Worm (Caenorhabditis elegans) whole organism, L1 larva: Measurements from ENCODE around the gene rict-1.

Experiments
- F16B12.6 ChIP-seq: fragments of 150-350 bp; optimal IDR thresholded peaks from 2 replicates; lab custom pipeline; 2014; ENCODE audit warnings: missing biosample characterization, missing genetic modification characterization
- alr-1 ChIP-seq: fragments of 200-800 bp; sonication (Bioruptor generic); optimal IDR thresholded peaks from 2 replicates; lab custom pipeline; 2018; ENCODE audit warnings: borderline replicate concordance, mild to moderate bottlenecking, missing genetic modification characterization, missing compliant biosample characterization
- ama-1 ChIP-seq: fragments of 150-350 bp; optimal IDR thresholded peaks from 2 replicates; lab custom pipeline; 2014
- blmp-1 ChIP-seq: fragments of 150-350 bp; optimal IDR thresholded peaks from 2 replicates; lab custom pipeline; 2014; ENCODE audit warnings: missing biosample characterization, missing genetic modification characterization
- ceh-90 ChIP-seq: sonication (generic microtip); optimal IDR thresholded peaks from 2 replicates; lab custom pipeline; 2016; ENCODE audit warnings: missing genetic modification characterization, missing compliant biosample characterization
- ces-1 ChIP-seq: fragments of 150-350 bp; optimal IDR thresholded peaks from 2 replicates; lab custom pipeline; 2014; ENCODE audit warnings: missing biosample characterization, missing genetic modification reagents, missing genetic modification characterization
- dpl-1 ChIP-seq, 3 experiments: fragments of 150-350 bp in 2 of 3; sonication (generic microtip) in 1 of 3; optimal IDR thresholded peaks; 2 replicates each; lab custom pipeline; 2014 to 2017; ENCODE audit warnings: missing biosample characterization in 3 of 3, missing genetic modification characterization in 3 of 3, missing genetic modification reagents in 3 of 3
- efl-1 ChIP-seq, 4 experiments: fragments of 150-350 bp; optimal IDR thresholded peaks in 3 of 4; peaks in 1 of 4; 1 replicate in 1 of 4; 2 replicates in 3 of 4; lab custom pipeline; 2014; ENCODE audit warnings: missing biosample characterization in 2 of 4, missing genetic modification characterization in 2 of 4, missing genetic modification reagents in 2 of 4
- efl-3 ChIP-seq: fragments of 200-800 bp; sonication (Bioruptor generic); optimal IDR thresholded peaks from 2 replicates; lab custom pipeline; 2018; ENCODE audit warnings: mild to moderate bottlenecking, missing genetic modification characterization, missing compliant biosample characterization
- egl-13 ChIP-seq: sonication (generic microtip); optimal IDR thresholded peaks from 2 replicates; lab custom pipeline; 2016; ENCODE audit warnings: missing genotype, missing genetic modification reagents, missing genetic modification characterization, missing compliant biosample characterization
- elt-2 ChIP-seq: sonication (generic microtip); optimal IDR thresholded peaks from 2 replicates; lab custom pipeline; 2016; ENCODE audit warnings: missing genetic modification characterization, mild to moderate bottlenecking, inconsistent platforms, missing compliant biosample characterization, missing genetic modification reagents
- elt-3 ChIP-seq, 6 experiments: fragments of 150-350 bp in 1 of 6; sonication (generic microtip); optimal IDR thresholded peaks; 2 replicates each; lab custom pipeline; 2017 to 2018; ENCODE audit warnings: missing biosample characterization in 6 of 6, missing genetic modification characterization in 6 of 6, inconsistent platforms in 1 of 6
- fkh-10 ChIP-seq: sonication (generic microtip); optimal IDR thresholded peaks from 2 replicates; lab custom pipeline; 2017; ENCODE audit warnings: missing biosample characterization, missing genetic modification reagents, missing genetic modification characterization
- fkh-4 ChIP-seq: sonication (generic microtip); optimal IDR thresholded peaks from 2 replicates; lab custom pipeline; 2016; ENCODE audit warnings: missing compliant biosample characterization, missing genetic modification characterization, borderline replicate concordance
- fkh-8 ChIP-seq: sonication (generic microtip); optimal IDR thresholded peaks from 2 replicates; lab custom pipeline; 2016; ENCODE audit warnings: mild to moderate bottlenecking, missing genetic modification characterization, missing compliant biosample characterization
- fos-1 ChIP-seq: fragments of 150-350 bp; optimal IDR thresholded peaks from 2 replicates; lab custom pipeline; 2014; ENCODE audit warnings: missing biosample characterization, missing genetic modification characterization
- grh-1 ChIP-seq: fragments of 200-800 bp; sonication (Bioruptor generic); IDR thresholded peaks from 2 replicates; pipeline ENCODE4 v1.3.6; 2022; ENCODE audit warnings: missing genetic modification reagents, missing genetic modification characterization, missing compliant biosample characterization
- hpl-2 ChIP-seq: fragments of 150-350 bp; optimal IDR thresholded peaks from 2 replicates; lab custom pipeline; 2014; ENCODE audit warnings: missing biosample characterization, missing genetic modification reagents, missing genetic modification characterization
- jun-1 ChIP-seq: fragments of 150-350 bp; optimal IDR thresholded peaks from 2 replicates; lab custom pipeline; 2014; ENCODE audit warnings: missing biosample characterization, missing genetic modification reagents, missing genetic modification characterization
- lin-13 ChIP-seq: fragments of 150-350 bp; optimal IDR thresholded peaks from 2 replicates; lab custom pipeline; 2014; ENCODE audit warnings: missing biosample characterization, missing genetic modification reagents, missing genetic modification characterization
- lin-14 ChIP-seq: fragments of 200-800 bp; sonication (Bioruptor generic); optimal IDR thresholded peaks from 2 replicates; lab custom pipeline; 2018; ENCODE audit warnings: mild to moderate bottlenecking, missing genetic modification characterization, moderate library complexity, missing compliant biosample characterization
- lir-3 ChIP-seq: sonication (generic microtip); optimal IDR thresholded peaks from 2 replicates; lab custom pipeline; 2016; ENCODE audit warnings: mild to moderate bottlenecking, missing genetic modification characterization, moderate library complexity, missing compliant biosample characterization; ENCODE audit not compliant: poor library complexity
- mab-9 ChIP-seq: fragments of 200-800 bp; sonication (Bioruptor generic); IDR thresholded peaks from 2 replicates; pipeline ENCODE4 v1.3.6; 2022; ENCODE audit warnings: missing genetic modification reagents, missing genetic modification characterization, missing compliant biosample characterization
- mdl-1 ChIP-seq, 2 experiments: fragments of 150-350 bp; optimal IDR thresholded peaks; 2 replicates each; lab custom pipeline; 2014 to 2017; ENCODE audit warnings: missing biosample characterization in 2 of 2, missing genetic modification characterization in 2 of 2, inconsistent platforms in 1 of 2
- mef-2 ChIP-seq: fragments of 150-350 bp; optimal IDR thresholded peaks from 2 replicates; lab custom pipeline; 2014; ENCODE audit warnings: missing biosample characterization, missing genetic modification characterization
- nhr-12 ChIP-seq: sonication (generic microtip); optimal IDR thresholded peaks from 2 replicates; lab custom pipeline; 2017; ENCODE audit warnings: missing biosample characterization, missing genetic modification characterization
- nhr-19 ChIP-seq: fragments of 200-800 bp; sonication (Bioruptor generic); conservative IDR thresholded peaks from 2 replicates; pipeline ENCODE4 v1.3.6; 2022; ENCODE audit warnings: missing genetic modification characterization, missing compliant biosample characterization
- nhr-47 ChIP-seq: sonication (generic microtip); optimal IDR thresholded peaks from 2 replicates; lab custom pipeline; 2016; ENCODE audit warnings: mild to moderate bottlenecking, missing genetic modification characterization, moderate library complexity, missing compliant biosample characterization
- nhr-71 ChIP-seq: sonication (generic microtip); optimal IDR thresholded peaks from 2 replicates; lab custom pipeline; 2016; ENCODE audit warnings: mild to moderate bottlenecking, missing genetic modification characterization, moderate library complexity, missing compliant biosample characterization
- nhr-76 ChIP-seq: sonication (generic microtip); optimal IDR thresholded peaks from 2 replicates; lab custom pipeline; 2017; ENCODE audit warnings: missing biosample characterization, missing genetic modification characterization
- nhr-85 ChIP-seq: sonication (generic microtip); peaks from one replicate; lab custom pipeline; 2016; ENCODE audit warnings: missing genetic modification characterization, inconsistent platforms, missing compliant biosample characterization
- pax-3 ChIP-seq: fragments of 200-800 bp; sonication (Bioruptor generic); optimal IDR thresholded peaks from 2 replicates; lab custom pipeline; 2018; ENCODE audit warnings: mild to moderate bottlenecking, missing genetic modification characterization, moderate library complexity, missing compliant biosample characterization
- rnt-1 ChIP-seq: sonication (generic microtip); optimal IDR thresholded peaks from 2 replicates; lab custom pipeline; 2016; ENCODE audit warnings: mild to moderate bottlenecking, missing genetic modification characterization, moderate library complexity, missing compliant biosample characterization
- skn-1 ChIP-seq: fragments of 150-350 bp; optimal IDR thresholded peaks from 2 replicates; lab custom pipeline; 2014; ENCODE audit warnings: missing biosample characterization, missing genetic modification characterization
- snpc-4 ChIP-seq: fragments of 150-350 bp; optimal IDR thresholded peaks from 2 replicates; lab custom pipeline; 2014; ENCODE audit warnings: missing biosample characterization, missing genetic modification characterization
- sup-37 ChIP-seq: fragments of 200-800 bp; sonication (Bioruptor generic); optimal IDR thresholded peaks from 2 replicates; lab custom pipeline; 2018; ENCODE audit warnings: mild to moderate bottlenecking, missing genetic modification characterization, missing compliant biosample characterization
- swsn-7 ChIP-seq: sonication (generic microtip); optimal IDR thresholded peaks from 2 replicates; lab custom pipeline; 2016; ENCODE audit warnings: missing genetic modification characterization, missing compliant biosample characterization
- tbx-2 ChIP-seq: sonication (generic microtip); optimal IDR thresholded peaks from 2 replicates; lab custom pipeline; 2016; ENCODE audit warnings: missing genetic modification characterization, missing compliant biosample characterization
- unc-130 ChIP-seq: fragments of 150-350 bp; optimal IDR thresholded peaks from 2 replicates; lab custom pipeline; 2017; ENCODE audit warnings: missing biosample characterization, missing genetic modification characterization, inconsistent platforms
- unc-86 ChIP-seq: sonication (generic microtip); optimal IDR thresholded peaks from 2 replicates; lab custom pipeline; 2016; ENCODE audit warnings: missing genetic modification characterization, missing compliant biosample characterization
- unc-98 ChIP-seq: fragments of 200-800 bp; sonication (Bioruptor generic); IDR thresholded peaks from 2 replicates; pipeline ENCODE4 v1.3.6; 2022; ENCODE audit warnings: missing genetic modification characterization, missing compliant biosample characterization
- xbp-1 ChIP-seq: sonication (generic microtip); optimal IDR thresholded peaks from 2 replicates; lab custom pipeline; 2016; ENCODE audit warnings: missing genetic modification characterization, missing compliant biosample characterization
- zag-1 ChIP-seq: fragments of 150-350 bp; optimal IDR thresholded peaks from 2 replicates; lab custom pipeline; 2014; ENCODE audit warnings: missing biosample characterization, missing genetic modification characterization
- ztf-4 ChIP-seq: fragments of 150-350 bp; optimal IDR thresholded peaks from 2 replicates; lab custom pipeline; 2014; ENCODE audit warnings: missing biosample characterization, missing genetic modification characterization

rict-1 gene

ce11 chrII:13142372-13142771 is 25.8 kb upstream of the rict-1 start:
- TF ChIP-seq swsn-7 (no peak), nhr-85 (peak; percentile 13), nhr-71 (tag; lab: Kevin White, UChicago) (no peak)

- TF ChIP-seq jun-1 (tag; lab: Kevin White, UChicago) (no peak), unc-98 (GFP tag; lab: Robert Waterston, UW) (no peak), mef-2 (tag; lab: Kevin White, UChicago) (no peak), efl-1 (optimal IDR thresholded peaks at IDR 0.05; lab: Kevin White, UChicago) (no peak), efl-1 (GFP tag; optimal IDR thresholded peaks at IDR 0.05 in 1 of 2; lab: Kevin White, UChicago) (peak in 1 of 2 experiments; percentile 13)
Measured at ce11 chrII:13139573-13139972, 23.0 kb upstream of the rict-1 start.

ce11 chrII:13130576-13130975 is 14.0 kb upstream of the rict-1 start:
- TF ChIP-seq nhr-47, result no peak
- TF ChIP-seq lin-13 (GFP tag; lab: Kevin White, UChicago), result no peak
- no peak for TF ChIP-seq snpc-4 (tag; lab: Kevin White, UChicago)
- TF ChIP-seq xbp-1 (tag; lab: Kevin White, UChicago), result no peak
- no peak for TF ChIP-seq egl-13 (tag; lab: Kevin White, UChicago)

ce11 chrII:13129602-13130001 is 13.0 kb upstream of the rict-1 start, which contains the start of gene F29C12.6:
Gene F29C12.6 (plus strand): TSS chrII:13129902.
- TF ChIP-seq ces-1 (GFP tag; lab: Kevin White, UChicago) (no peak), fkh-4 (no peak), lin-13 (GFP tag; lab: Kevin White, UChicago) (no peak), fkh-10 (GFP tag; lab: Kevin White, UChicago) (no peak), unc-86 (tag; lab: Kevin White, UChicago) (no peak), tbx-2 (tag; lab: Kevin White, UChicago) (no peak), xbp-1 (tag; lab: Kevin White, UChicago) (no peak), unc-130 (tag; lab: Kevin White, UChicago) (no peak), nhr-19 (no peak), ceh-90 (tag; lab: Kevin White, UChicago) (no peak), mdl-1 (tag; optimal IDR thresholded peaks at IDR 0.05; lab: Kevin White, UChicago) (no peak), fos-1 (tag; lab: Kevin White, UChicago) (no peak), nhr-12 (tag; lab: Kevin White, UChicago) (no peak), nhr-85 (no peak), mab-9 (GFP tag; lab: Robert Waterston, UW) (no peak), pax-3 (tag; lab: Kevin White, UChicago) (no peak), nhr-76 (tag; lab: Kevin White, UChicago) (no peak), lin-14 (no peak)

ce11 chrII:13122720-13123119 is 6.1 kb upstream of the rict-1 start, which contains the start of gene bath-45:
Gene bath-45 (plus strand): TSS chrII:13123020.
- TF ChIP-seq tbx-2 (tag; lab: Kevin White, UChicago) (no peak), skn-1 (no peak), alr-1 (tag; lab: Kevin White, UChicago) (no peak), zag-1 (no peak), elt-3 (tag; optimal IDR thresholded peaks at IDR 0.05; lab: Kevin White, UChicago) (no peak)

ce11 chrII:13117135-13117534 is 525 bp upstream of the rict-1 start, which contains the start of gene gfm-1:
Gene gfm-1 (plus strand): TSS chrII:13117483.
- TF ChIP-seq dpl-1 (GFP tag; optimal IDR thresholded peaks at IDR 0.05; lab: Kevin White, UChicago) (peak; percentile 53 to 72 (median 67)), efl-3 (GFP tag; lab: Kevin White, UChicago) (peak; percentile 69), ces-1 (GFP tag; lab: Kevin White, UChicago) (no peak), sup-37 (GFP tag; lab: Kevin White, UChicago) (no peak), grh-1 (GFP tag; lab: Robert Waterston, UW) (peak; percentile 72), rnt-1 (peak; percentile 98), hpl-2 (no peak), unc-86 (tag; lab: Kevin White, UChicago) (peak; percentile 52), nhr-85 (peak; percentile 92), F16B12.6 (peak; percentile 54), elt-2 (tag; lab: Kevin White, UChicago) (peak; percentile 67), fos-1 (tag; lab: Kevin White, UChicago) (no peak), fkh-4 (peak; percentile 94), fkh-8 (peak; percentile 70), blmp-1 (no peak), ztf-4 (no peak), ama-1 (lab: Kevin White, UChicago) (no peak), lir-3 (tag; lab: Kevin White, UChicago) (peak; percentile 94)
